Fruit fly (Drosophila melanogaster) whole organism, pupa: ENCODE data around the gene CG17361.

ENCODE experiments used
- CG8159 ChIP-seq: fragments of 200-800 bp; sonication (Bioruptor generic); optimal IDR thresholded peaks from 3 replicates; lab custom pipeline; 2018; ENCODE audit warnings: missing biosample characterization, mild to moderate bottlenecking, missing genetic modification characterization, moderate library complexity
- Ets98B ChIP-seq: fragments of 200-800 bp; sonication (Bioruptor generic); IDR thresholded peaks from 2 replicates; pipeline ENCODE4 v1.3.6; 2022; ENCODE audit warnings: missing biosample characterization, missing genetic modification characterization

DNA sequence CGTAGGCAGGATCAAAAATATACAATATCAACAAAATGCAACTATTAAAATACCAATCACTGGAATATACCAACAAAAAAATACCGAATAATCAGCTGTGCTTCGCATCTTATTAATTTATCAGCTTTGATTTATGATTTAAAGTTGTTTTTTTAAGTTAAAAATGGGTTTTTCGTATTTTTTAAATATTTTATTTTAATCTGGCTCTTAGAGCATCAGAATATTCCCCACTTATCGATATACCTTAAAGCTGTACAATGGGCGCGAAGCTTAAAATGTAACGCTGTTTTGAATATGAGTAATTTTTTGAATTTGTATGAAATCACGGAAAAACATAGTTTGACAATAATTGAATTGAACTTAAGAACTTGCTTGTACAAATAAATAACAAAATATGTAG lies 2.2 kb downstream of the CG17361 start, which contains the start of gene CG17359:
- TF ChIP-seq CG8159 = no peak
- TF ChIP-seq Ets98B (GFP tag; lab: Robert Waterston, UW) = no peak
